Worm (Caenorhabditis elegans) whole organism, young adult: Measurements from ENCODE around the gene srsx-28.

ENCODE experiments used
- F33H1.4 ChIP-seq: fragments of 200-800 bp; sonication (Bioruptor generic); IDR thresholded peaks from 2 replicates; pipeline ENCODE4 v1.3.6; 2022; ENCODE audit warnings: missing genetic modification reagents, missing genetic modification characterization, missing compliant biosample characterization
- F37B4.10 ChIP-seq: fragments of 200-800 bp; sonication (Bioruptor generic); IDR thresholded peaks from 2 replicates; pipeline ENCODE4 v1.3.6; 2022; ENCODE audit warnings: missing genetic modification characterization, missing compliant biosample characterization
- F49E8.2 ChIP-seq: sonication (generic microtip); optimal IDR thresholded peaks from 3 replicates; lab custom pipeline; 2017; ENCODE audit warnings: missing genetic modification characterization, mild to moderate bottlenecking, missing compliant biosample characterization, antibody characterized with exemption, moderate library complexity; ENCODE audit not compliant: insufficient read depth
- F55B11.4 ChIP-seq: sonication (generic microtip); optimal IDR thresholded peaks from 2 replicates; lab custom pipeline; 2016; ENCODE audit warnings: missing compliant biosample characterization, missing genetic modification characterization, borderline replicate concordance; ENCODE audit not compliant: insufficient read depth
- Y53F4B.3 ChIP-seq: fragments of 200-800 bp; sonication (Bioruptor generic); IDR thresholded peaks from 2 replicates; pipeline ENCODE4 v1.3.6; 2022; ENCODE audit warnings: missing genetic modification reagents, missing genetic modification characterization, missing compliant biosample characterization
- Y67H2A.10 ChIP-seq: fragments of 200-800 bp; sonication (Bioruptor generic); conservative IDR thresholded peaks from 2 replicates; pipeline ENCODE4 v1.3.6; 2022; ENCODE audit warnings: missing genetic modification reagents, missing genetic modification characterization, missing compliant biosample characterization
- Y79H2A.3 ChIP-seq: fragments of 200-800 bp; sonication (Bioruptor generic); conservative IDR thresholded peaks from 2 replicates; pipeline ENCODE4 v1.3.6; 2022; ENCODE audit warnings: missing genetic modification reagents, missing genetic modification characterization, missing compliant biosample characterization
- Y95B8A.8 ChIP-seq: fragments of 200-800 bp; sonication (Bioruptor generic); IDR thresholded peaks from 2 replicates; pipeline ENCODE4 v1.3.6; 2022; ENCODE audit warnings: missing genetic modification reagents, missing genetic modification characterization, missing compliant biosample characterization
- attf-5 ChIP-seq: fragments of 200-800 bp; sonication (Bioruptor generic); optimal IDR thresholded peaks from 2 replicates; lab custom pipeline; 2018; ENCODE audit warnings: mild to moderate bottlenecking, missing genetic modification characterization, missing compliant biosample characterization
- bed-1 ChIP-seq: fragments of 200-800 bp; sonication (Bioruptor generic); IDR thresholded peaks from 2 replicates; pipeline ENCODE4 v1.3.6; 2022; ENCODE audit warnings: missing genetic modification reagents, missing genetic modification characterization, missing compliant biosample characterization
- cebp-1 ChIP-seq, 2 experiments: fragments of 200-800 bp in 1 of 2; sonication (Bioruptor generic) in 1 of 2; sonication (generic microtip) in 1 of 2; IDR thresholded peaks in 1 of 2; optimal IDR thresholded peaks in 1 of 2; 2 replicates each; pipeline versions ENCODE4 v1.3.6 to Lab custom; 2017 to 2022; ENCODE audit warnings: missing compliant biosample characterization in 2 of 2, missing genetic modification characterization in 2 of 2, mild to moderate bottlenecking in 1 of 2, missing genetic modification reagents in 1 of 2, moderate library complexity in 1 of 2
- die-1 ChIP-seq: sonication (generic microtip); optimal IDR thresholded peaks from 2 replicates; lab custom pipeline; 2016; ENCODE audit warnings: missing genotype, mild to moderate bottlenecking, missing genetic modification characterization, missing compliant biosample characterization
- efl-1 ChIP-seq: fragments of 150-350 bp; optimal IDR thresholded peaks from 2 replicates; lab custom pipeline; 2014; ENCODE audit warnings: missing biosample characterization, missing genetic modification reagents, missing genetic modification characterization
- egl-44 ChIP-seq: fragments of 200-800 bp; sonication (Bioruptor generic); IDR thresholded peaks from 2 replicates; pipeline ENCODE4 v1.3.6; 2022; ENCODE audit warnings: missing genetic modification reagents, missing genetic modification characterization, missing compliant biosample characterization
- fkh-3 ChIP-seq: sonication (generic microtip); optimal IDR thresholded peaks from 2 replicates; lab custom pipeline; 2016; ENCODE audit warnings: mild to moderate bottlenecking, missing genetic modification characterization, missing compliant biosample characterization
- him-1 ChIP-seq: sonication (generic microtip); optimal IDR thresholded peaks from 2 replicates; lab custom pipeline; 2016; ENCODE audit warnings: missing genotype, missing genetic modification reagents, missing genetic modification characterization, missing compliant biosample characterization
- let-607 ChIP-seq, 2 experiments: fragments of 200-800 bp in 1 of 2; sonication (Bioruptor generic) in 1 of 2; sonication (generic microtip) in 1 of 2; optimal IDR thresholded peaks; 2 replicates each; lab custom pipeline; 2016 to 2018; ENCODE audit warnings: mild to moderate bottlenecking in 2 of 2, missing compliant biosample characterization in 2 of 2, missing genetic modification characterization in 2 of 2, moderate library complexity in 2 of 2, missing genotype in 1 of 2
- lsl-1 ChIP-seq: fragments of 200-800 bp; sonication (Bioruptor generic); optimal IDR thresholded peaks from 2 replicates; lab custom pipeline; 2018; ENCODE audit warnings: mild to moderate bottlenecking, missing genetic modification characterization, moderate library complexity, missing compliant biosample characterization
- lsy-27 ChIP-seq: sonication (generic microtip); optimal IDR thresholded peaks from 2 replicates; lab custom pipeline; 2017; ENCODE audit warnings: missing genetic modification characterization, mild to moderate bottlenecking, missing compliant biosample characterization, antibody characterized with exemption, missing genotype, borderline replicate concordance; ENCODE audit not compliant: insufficient read depth
- mes-4 ChIP-seq: sonication (generic microtip); optimal IDR thresholded peaks from 2 replicates; lab custom pipeline; 2016; ENCODE audit warnings: missing genotype, missing genetic modification characterization, missing compliant biosample characterization
- nfyb-1 ChIP-seq: fragments of 200-800 bp; sonication (Bioruptor generic); IDR thresholded peaks from 2 replicates; pipeline ENCODE4 v1.3.6; 2022; ENCODE audit warnings: missing genetic modification reagents, missing genetic modification characterization, missing compliant biosample characterization
- nhr-120 ChIP-seq: fragments of 200-800 bp; sonication (Bioruptor generic); IDR thresholded peaks from 2 replicates; pipeline ENCODE4 v1.3.6; 2022; ENCODE audit warnings: missing genetic modification characterization, missing compliant biosample characterization
- nhr-80 ChIP-seq: sonication (generic microtip); optimal IDR thresholded peaks from 2 replicates; lab custom pipeline; 2016; ENCODE audit warnings: missing genetic modification characterization, missing compliant biosample characterization
- rec-8 ChIP-seq, 2 experiments: sonication (generic microtip); optimal IDR thresholded peaks; 2 replicates each; lab custom pipeline; 2016; ENCODE audit warnings: mild to moderate bottlenecking in 2 of 2, missing genetic modification characterization in 2 of 2, missing genetic modification reagents in 2 of 2, missing genotype in 2 of 2, missing biosample characterization in 1 of 2, missing compliant biosample characterization in 1 of 2, moderate library complexity in 1 of 2
- sdz-38 ChIP-seq: sonication (generic microtip); optimal IDR thresholded peaks from 2 replicates; lab custom pipeline; 2016; ENCODE audit warnings: missing genotype, missing genetic modification characterization, missing compliant biosample characterization
- snpc-4 ChIP-seq, 5 experiments: fragments of 150-350 bp in 1 of 5; sonication (generic microtip) in 4 of 5; optimal IDR thresholded peaks; 2 replicates each; lab custom pipeline; 2014 to 2018; ENCODE audit warnings: missing genetic modification characterization in 5 of 5, missing biosample characterization in 3 of 5, antibody characterized with exemption in 2 of 5, mild to moderate bottlenecking in 2 of 5, missing compliant biosample characterization in 2 of 5, missing genotype in 2 of 5, moderate library complexity in 2 of 5, missing genetic modification reagents in 1 of 5
- sptf-2 ChIP-seq: fragments of 200-800 bp; sonication (Bioruptor generic); optimal IDR thresholded peaks from 2 replicates; lab custom pipeline; 2018; ENCODE audit warnings: mild to moderate bottlenecking, missing genetic modification characterization, missing compliant biosample characterization
- tlf-1 ChIP-seq: fragments of 200-800 bp; sonication (Bioruptor generic); optimal IDR thresholded peaks from 2 replicates; lab custom pipeline; 2018; ENCODE audit warnings: mild to moderate bottlenecking, missing genetic modification characterization, missing compliant biosample characterization
- unc-62 ChIP-seq: fragments of 150-350 bp; optimal IDR thresholded peaks from 2 replicates; lab custom pipeline; 2014; ENCODE audit warnings: missing biosample characterization, missing genetic modification reagents, missing genetic modification characterization
- xnd-1 ChIP-seq: sonication (generic microtip); optimal IDR thresholded peaks from 2 replicates; lab custom pipeline; 2016; ENCODE audit warnings: missing genotype, missing genetic modification reagents, missing genetic modification characterization, missing compliant biosample characterization
- ztf-22 ChIP-seq: fragments of 200-800 bp; sonication (Bioruptor generic); optimal IDR thresholded peaks from 2 replicates; lab custom pipeline; 2018; ENCODE audit warnings: mild to moderate bottlenecking, missing genetic modification characterization, moderate library complexity, missing compliant biosample characterization
- ztf-25 ChIP-seq: fragments of 200-800 bp; sonication (Bioruptor generic); IDR thresholded peaks from 2 replicates; pipeline ENCODE4 v1.3.6; 2022; ENCODE audit warnings: missing genetic modification reagents, missing genetic modification characterization, missing compliant biosample characterization
- ztf-26 ChIP-seq: sonication (generic microtip); optimal IDR thresholded peaks from 2 replicates; lab custom pipeline; 2017; ENCODE audit warnings: missing genetic modification characterization, missing compliant biosample characterization
- ztf-28 ChIP-seq: fragments of 200-800 bp; sonication (Bioruptor generic); IDR thresholded peaks from 2 replicates; pipeline ENCODE4 v1.3.6; 2022; ENCODE audit warnings: missing genetic modification reagents, missing genetic modification characterization, missing compliant biosample characterization

Gene srsx-28

ce11 chrV:10152278-10152677 is at the start of gene srsx-28:
srsx-28 (plus strand) TSS chrV:10152578.
- TF ChIP-seq ztf-22 (GFP tag; lab: Kevin White, UChicago) (no peak), ztf-26 (tag; lab: Kevin White, UChicago) (no peak), mes-4 (no peak), ztf-28 (GFP tag; lab: Robert Waterston, UW) (no peak), fkh-3 (tag; lab: Kevin White, UChicago) (no peak), let-607 (tag; optimal IDR thresholded peaks at IDR 0.05; lab: Kevin White, UChicago) (no peak), nhr-120 (GFP tag; lab: Robert Waterston, UW) (no peak)

- TF ChIP-seq F55B11.4 (tag; lab: Kevin White, UChicago) (no peak), Y95B8A.8 (GFP tag; lab: Robert Waterston, UW) (no peak), nhr-80 (peak; percentile 9), unc-62 (GFP tag; lab: Kevin White, UChicago) (no peak), ztf-25 (GFP tag; lab: Robert Waterston, UW) (no peak), tlf-1 (GFP tag; lab: Kevin White, UChicago) (no peak), F37B4.10 (GFP tag; lab: Robert Waterston, UW) (no peak)
Measured at ce11 chrV:10103811-10104210, 48.6 kb upstream of the srsx-28 start.

ce11 chrV:10104785-10105310 is 47.5 kb upstream of the srsx-28 start, which contains the start of gene ugt-17:
ugt-17 (minus strand) TSS chrV:10104964.
- no peak for TF ChIP-seq sdz-38 (tag; lab: Kevin White, UChicago)
- TF ChIP-seq nhr-80, result peak; percentile 74
- no peak for TF ChIP-seq snpc-4 (GFP tag; optimal IDR thresholded peaks at IDR 0.05; lab: Kevin White, UChicago)
- TF ChIP-seq snpc-4 (tag; optimal IDR thresholded peaks at IDR 0.05; lab: Kevin White, UChicago), result peak in 1 of 4 experiments; percentile 8

ce11 chrV:10105412-10105811 is 47.0 kb upstream of the srsx-28 start, which contains the start of gene C08B6.2:
C08B6.2 (plus strand) TSS chrV:10105712.
- TF ChIP-seq fkh-3 (tag; lab: Kevin White, UChicago), result no peak
- no peak for TF ChIP-seq rec-8 (tag; optimal IDR thresholded peaks at IDR 0.05; lab: Kevin White, UChicago)
- no peak for TF ChIP-seq F33H1.4 (GFP tag; lab: Robert Waterston, UW)
- TF ChIP-seq him-1, result no peak
- no peak for TF ChIP-seq Y53F4B.3

- TF ChIP-seq lsl-1 (GFP tag; lab: Kevin White, UChicago) (no peak), Y67H2A.10 (GFP tag; lab: Robert Waterston, UW) (no peak), lsy-27 (tag; lab: Kevin White, UChicago) (no peak), nfyb-1 (GFP tag; lab: Robert Waterston, UW) (no peak), die-1 (tag; lab: Kevin White, UChicago) (no peak), Y79H2A.3 (GFP tag; lab: Robert Waterston, UW) (no peak), xnd-1 (tag; lab: Kevin White, UChicago) (no peak), cebp-1 (GFP tag; IDR thresholded peaks at IDR 0.05; lab: Robert Waterston, UW) (no peak), cebp-1 (tag; optimal IDR thresholded peaks at IDR 0.05; lab: Kevin White, UChicago) (no peak), Y95B8A.8 (GFP tag; lab: Robert Waterston, UW) (no peak), sptf-2 (GFP tag; lab: Kevin White, UChicago) (no peak), attf-5 (GFP tag; lab: Kevin White, UChicago) (no peak), F49E8.2 (tag; lab: Kevin White, UChicago) (no peak), bed-1 (GFP tag; lab: Robert Waterston, UW) (no peak), efl-1 (GFP tag; lab: Kevin White, UChicago) (no peak), egl-44 (GFP tag; lab: Robert Waterston, UW) (no peak)
Measured at ce11 chrV:10107309-10107708, 45.1 kb upstream of the srsx-28 start, which contains the start of gene C08B6.11. C08B6.11 (plus strand) TSS chrV:10107609.
